Fruit fly (Drosophila melanogaster) whole organism, prepupa: ENCODE results near the gene CtsF.

Source experiments
- Blimp-1 ChIP-seq: fragments of 200-800 bp; sonication (Bioruptor generic); optimal IDR thresholded peaks from 3 replicates; lab custom pipeline; 2017; ENCODE audit warnings: missing biosample characterization, missing genetic modification characterization, mild to moderate bottlenecking, moderate library complexity, missing genetic modification reagents
- CG11294 ChIP-seq: fragments of 200-800 bp; sonication (Bioruptor generic); IDR thresholded peaks from 2 replicates; pipeline ENCODE4 v1.3.6; 2022; ENCODE audit warnings: missing biosample characterization, missing genetic modification characterization
- CG11762 ChIP-seq: fragments of 200-800 bp; sonication (Bioruptor generic); optimal IDR thresholded peaks from 3 replicates; lab custom pipeline; 2016; ENCODE audit warnings: missing biosample characterization, missing genetic modification characterization; ENCODE audit not compliant: insufficient read depth
- CG11902 ChIP-seq: fragments of 200-800 bp; sonication (Bioruptor generic); optimal IDR thresholded peaks from 3 replicates; lab custom pipeline; 2016; ENCODE audit warnings: missing biosample characterization, missing genetic modification characterization
- CG15336 ChIP-seq: fragments of 200-800 bp; sonication (Bioruptor generic); IDR thresholded peaks from 2 replicates; pipeline ENCODE4 v1.3.6; 2022; ENCODE audit warnings: missing biosample characterization, missing genetic modification characterization
- CG1621 ChIP-seq: fragments of 200-800 bp; sonication (Bioruptor generic); optimal IDR thresholded peaks from 3 replicates; lab custom pipeline; 2018; ENCODE audit warnings: missing biosample characterization, mild to moderate bottlenecking, missing genetic modification characterization
- CG16779 ChIP-seq: fragments of 200-800 bp; sonication (Bioruptor generic); optimal IDR thresholded peaks from 3 replicates; lab custom pipeline; 2017; ENCODE audit warnings: missing biosample characterization, mild to moderate bottlenecking, missing genetic modification characterization
- CG3032 ChIP-seq: fragments of 200-800 bp; optimal IDR thresholded peaks from 2 replicates; lab custom pipeline; 2019; ENCODE audit warnings: missing biosample characterization, mild to moderate bottlenecking, missing genetic modification characterization, moderate library complexity
- CG31627 ChIP-seq: fragments of 200-800 bp; sonication (Bioruptor generic); optimal IDR thresholded peaks from 3 replicates; lab custom pipeline; 2016; ENCODE audit warnings: missing biosample characterization, missing genetic modification characterization
- CG34406 ChIP-seq: fragments of 200-800 bp; sonication (Bioruptor generic); optimal IDR thresholded peaks from 3 replicates; lab custom pipeline; 2016; ENCODE audit warnings: missing biosample characterization, missing genetic modification characterization
- CG3919 ChIP-seq: fragments of 200-800 bp; sonication (Bioruptor generic); optimal IDR thresholded peaks from 3 replicates; lab custom pipeline; 2016; ENCODE audit warnings: missing biosample characterization, missing genetic modification characterization
- CG4318 ChIP-seq: fragments of 200-800 bp; sonication (Bioruptor generic); optimal IDR thresholded peaks from 3 replicates; lab custom pipeline; 2017; ENCODE audit warnings: missing biosample characterization, mild to moderate bottlenecking, missing genetic modification characterization
- CG6163 ChIP-seq: fragments of 200-800 bp; sonication (Bioruptor generic); IDR thresholded peaks from 3 replicates; pipeline ENCODE4 v1.3.6; 2022; ENCODE audit warnings: missing biosample characterization, missing genetic modification characterization
- CG6276 ChIP-seq: fragments of 200-800 bp; sonication (Bioruptor generic); optimal IDR thresholded peaks from 2 replicates; lab custom pipeline; 2017; ENCODE audit warnings: missing biosample characterization, mild to moderate bottlenecking, missing genetic modification characterization
- CG6792 ChIP-seq: fragments of 200-800 bp; sonication (Bioruptor generic); optimal IDR thresholded peaks from 3 replicates; lab custom pipeline; 2016; ENCODE audit warnings: missing biosample characterization, missing genetic modification characterization
- CG6808 ChIP-seq: fragments of 200-800 bp; sonication (Bioruptor generic); optimal IDR thresholded peaks from 3 replicates; lab custom pipeline; 2017; ENCODE audit warnings: missing biosample characterization, missing genetic modification characterization, mild to moderate bottlenecking, moderate library complexity, missing genetic modification reagents
- CG6854 ChIP-seq: fragments of 200-800 bp; sonication (Bioruptor generic); optimal IDR thresholded peaks from 2 replicates; lab custom pipeline; 2017; ENCODE audit warnings: missing biosample characterization, mild to moderate bottlenecking, missing genetic modification characterization
- CG7368 ChIP-seq: fragments of 200-800 bp; sonication (Bioruptor generic); optimal IDR thresholded peaks from 3 replicates; lab custom pipeline; 2016; ENCODE audit warnings: missing biosample characterization, missing genetic modification characterization
- CG8119 ChIP-seq: fragments of 200-800 bp; sonication (Bioruptor generic); IDR thresholded peaks from 3 replicates; pipeline ENCODE4 v1.3.6; 2022; ENCODE audit warnings: missing biosample characterization, missing genetic modification characterization
- CG8632 ChIP-seq: fragments of 200-800 bp; sonication (Bioruptor generic); optimal IDR thresholded peaks from 3 replicates; lab custom pipeline; 2016; ENCODE audit warnings: missing biosample characterization, missing genetic modification characterization
- Eip78C ChIP-seq: fragments of 200-800 bp; sonication (Bioruptor generic); peaks from one replicate; lab custom pipeline; 2016; ENCODE audit warnings: missing biosample characterization, missing genetic modification characterization
- Eip93F ChIP-seq: fragments of 200-800 bp; sonication (Bioruptor generic); optimal IDR thresholded peaks from 2 replicates; lab custom pipeline; 2016; ENCODE audit warnings: missing biosample characterization, mild to moderate bottlenecking, missing genetic modification characterization
- Ets21C ChIP-seq: fragments of 200-800 bp; sonication (Bioruptor generic); optimal IDR thresholded peaks from 3 replicates; lab custom pipeline; 2016; ENCODE audit warnings: missing biosample characterization, missing genetic modification characterization
- Ets96B ChIP-seq: fragments of 200-800 bp; optimal IDR thresholded peaks from 2 replicates; lab custom pipeline; 2019; ENCODE audit warnings: missing biosample characterization, mild to moderate bottlenecking, missing genetic modification characterization, moderate library complexity
- Gug ChIP-seq: fragments of 200-800 bp; sonication (Bioruptor generic); IDR thresholded peaks from 2 replicates; pipeline ENCODE4 v1.3.6; 2022; ENCODE audit warnings: missing biosample characterization, missing genetic modification characterization
- Hr38 ChIP-seq: sonication (Bioruptor generic); optimal IDR thresholded peaks from 2 replicates; lab custom pipeline; 2016; ENCODE audit warnings: missing biosample characterization, missing genetic modification characterization
- Hr39 ChIP-seq: fragments of 200-800 bp; sonication (Bioruptor generic); optimal IDR thresholded peaks from 2 replicates; lab custom pipeline; 2016; ENCODE audit warnings: missing biosample characterization, missing genetic modification characterization
- Lpt ChIP-seq: fragments of 200-800 bp; sonication (Bioruptor generic); optimal IDR thresholded peaks from 3 replicates; lab custom pipeline; 2016; ENCODE audit warnings: missing biosample characterization, missing genetic modification characterization
- Met ChIP-seq: fragments of 200-800 bp; sonication (Bioruptor generic); optimal IDR thresholded peaks from 3 replicates; lab custom pipeline; 2016; ENCODE audit warnings: missing biosample characterization, missing genetic modification characterization
- OdsH ChIP-seq: fragments of 200-800 bp; sonication (Bioruptor generic); optimal IDR thresholded peaks from 3 replicates; lab custom pipeline; 2016; ENCODE audit warnings: missing biosample characterization, missing genetic modification characterization
- Sox15 ChIP-seq: fragments of 200-800 bp; sonication (Bioruptor generic); optimal IDR thresholded peaks from 3 replicates; lab custom pipeline; 2016; ENCODE audit warnings: missing biosample characterization, missing genetic modification characterization
- achi ChIP-seq: fragments of 200-800 bp; sonication (Bioruptor generic); optimal IDR thresholded peaks from 3 replicates; lab custom pipeline; 2016; ENCODE audit warnings: missing biosample characterization, missing genetic modification characterization
- acj6 ChIP-seq: fragments of 200-800 bp; sonication (Bioruptor generic); optimal IDR thresholded peaks from 3 replicates; lab custom pipeline; 2016; ENCODE audit warnings: missing biosample characterization, missing genetic modification characterization
- cyc ChIP-seq: fragments of 200-800 bp; sonication (Bioruptor generic); optimal IDR thresholded peaks from 3 replicates; lab custom pipeline; 2016; ENCODE audit warnings: missing biosample characterization, missing genetic modification characterization
- dsx ChIP-seq: fragments of 200-800 bp; optimal IDR thresholded peaks from 3 replicates; lab custom pipeline; 2019; ENCODE audit warnings: missing biosample characterization, mild to moderate bottlenecking, missing genetic modification characterization, moderate library complexity; ENCODE audit not compliant: poor library complexity, severe bottlenecking
- eg ChIP-seq: fragments of 200-800 bp; sonication (Bioruptor generic); IDR thresholded peaks from 3 replicates; pipeline ENCODE4 v1.3.6; 2022; ENCODE audit warnings: missing biosample characterization, missing genetic modification characterization
- fd85E ChIP-seq: fragments of 200-800 bp; sonication (Bioruptor generic); optimal IDR thresholded peaks from 3 replicates; lab custom pipeline; 2016; ENCODE audit warnings: missing biosample characterization, missing genetic modification characterization
- fkh ChIP-seq: fragments of 200-800 bp; sonication (Bioruptor generic); optimal IDR thresholded peaks from 3 replicates; lab custom pipeline; 2017; ENCODE audit warnings: missing biosample characterization, mild to moderate bottlenecking, missing genetic modification characterization, moderate library complexity
- lz ChIP-seq: fragments of 200-800 bp; sonication (Bioruptor generic); optimal IDR thresholded peaks from 3 replicates; lab custom pipeline; 2016; ENCODE audit warnings: missing biosample characterization, missing genetic modification characterization
- net ChIP-seq: fragments of 200-800 bp; sonication (Bioruptor generic); optimal IDR thresholded peaks from 3 replicates; lab custom pipeline; 2016; ENCODE audit warnings: missing biosample characterization, missing genetic modification characterization
- spab ChIP-seq: fragments of 200-800 bp; sonication (Bioruptor generic); optimal IDR thresholded peaks from 2 replicates; lab custom pipeline; 2017; ENCODE audit warnings: missing biosample characterization, mild to moderate bottlenecking, missing genetic modification characterization, missing genetic modification reagents
- topi ChIP-seq: fragments of 200-800 bp; sonication (Bioruptor generic); optimal IDR thresholded peaks from 3 replicates; lab custom pipeline; 2016; ENCODE audit warnings: missing biosample characterization, missing genetic modification characterization

Gene CtsF

dm6 chr3R:5270806-5271205, 19.3 kb upstream of the CtsF start (continued):
- no peak for TF ChIP-seq achi (GFP tag; lab: Kevin White, UChicago)
- TF ChIP-seq CG8119 (GFP tag; lab: Robert Waterston, UW): no peak
- TF ChIP-seq CG11294 (GFP tag; lab: Robert Waterston, UW): no peak
- no peak for TF ChIP-seq spab (GFP tag; lab: Kevin White, UChicago)
- TF ChIP-seq Hr39 (GFP tag; lab: Kevin White, UChicago): no peak
- TF ChIP-seq CG34406 (GFP tag; lab: Kevin White, UChicago): no peak
- peak; percentile 45; the same call in 1 of the 2 replicates for TF ChIP-seq CG15336 (GFP tag; lab: Robert Waterston, UW)
- no peak for TF ChIP-seq topi (GFP tag; lab: Kevin White, UChicago)
- TF ChIP-seq CG16779: no peak
- no peak for TF ChIP-seq Gug (GFP tag; lab: Robert Waterston, UW)
- TF ChIP-seq Ets96B: peak; percentile 30
- peak; percentile 30 for TF ChIP-seq CG6792 (GFP tag; lab: Kevin White, UChicago)
- TF ChIP-seq CG6808 (GFP tag; lab: Kevin White, UChicago): peak; percentile 48
- TF ChIP-seq cyc (GFP tag; lab: Kevin White, UChicago): peak; percentile 10
- no peak for TF ChIP-seq CG7368 (GFP tag; lab: Kevin White, UChicago)
- no peak for TF ChIP-seq fd85E (GFP tag; lab: Kevin White, UChicago)
- TF ChIP-seq CG4318: no peak
- TF ChIP-seq CG11762 (GFP tag; lab: Kevin White, UChicago): peak; percentile 14
- TF ChIP-seq CG11902 (GFP tag; lab: Kevin White, UChicago): no peak
- no peak for TF ChIP-seq Hr38 (GFP tag; lab: Kevin White, UChicago)
- TF ChIP-seq CG1621 (tag; lab: Kevin White, UChicago): no peak

- no peak for TF ChIP-seq CG31627
- TF ChIP-seq CG4318: no peak
- TF ChIP-seq Eip78C (GFP tag; lab: Kevin White, UChicago): peak; percentile 43
- TF ChIP-seq Eip93F (GFP tag; lab: Kevin White, UChicago): no peak
- TF ChIP-seq eg: no peak
Observed at dm6 chr3R:5268495-5268894, 16.9 kb upstream of the CtsF start.

DNA sequence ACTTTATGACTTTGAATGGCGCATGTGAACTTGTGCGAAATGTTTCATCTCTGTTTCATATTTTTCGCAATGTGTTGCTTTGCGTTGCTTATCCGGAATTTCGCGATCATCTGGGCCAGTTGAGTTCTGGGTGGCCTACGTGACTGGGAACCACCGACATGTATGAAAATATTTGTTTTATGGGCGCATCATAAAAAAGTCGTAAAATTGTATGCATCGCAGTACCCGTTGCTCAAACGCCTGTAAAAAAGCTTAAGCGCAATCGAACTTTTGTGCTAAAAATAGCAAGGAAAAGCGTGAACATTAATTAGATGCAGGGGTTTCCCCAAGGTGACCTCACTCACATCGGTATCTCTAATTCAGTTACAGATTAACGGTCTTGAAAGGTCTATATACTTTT, 14.7 kb upstream of the CtsF start:
- TF ChIP-seq Sox15 (GFP tag; lab: Kevin White, UChicago) (no peak), Hr38 (GFP tag; lab: Kevin White, UChicago) (no peak), CG8119 (GFP tag; lab: Robert Waterston, UW) (no peak), Lpt (no peak), CG3032 (tag; lab: Kevin White, UChicago) (no peak), Gug (GFP tag; lab: Robert Waterston, UW) (no peak), cyc (GFP tag; lab: Kevin White, UChicago) (no peak), Ets96B (no peak), CG3919 (no peak)
- TF ChIP-seq, all 60 proteins: peak for 0

DNA sequence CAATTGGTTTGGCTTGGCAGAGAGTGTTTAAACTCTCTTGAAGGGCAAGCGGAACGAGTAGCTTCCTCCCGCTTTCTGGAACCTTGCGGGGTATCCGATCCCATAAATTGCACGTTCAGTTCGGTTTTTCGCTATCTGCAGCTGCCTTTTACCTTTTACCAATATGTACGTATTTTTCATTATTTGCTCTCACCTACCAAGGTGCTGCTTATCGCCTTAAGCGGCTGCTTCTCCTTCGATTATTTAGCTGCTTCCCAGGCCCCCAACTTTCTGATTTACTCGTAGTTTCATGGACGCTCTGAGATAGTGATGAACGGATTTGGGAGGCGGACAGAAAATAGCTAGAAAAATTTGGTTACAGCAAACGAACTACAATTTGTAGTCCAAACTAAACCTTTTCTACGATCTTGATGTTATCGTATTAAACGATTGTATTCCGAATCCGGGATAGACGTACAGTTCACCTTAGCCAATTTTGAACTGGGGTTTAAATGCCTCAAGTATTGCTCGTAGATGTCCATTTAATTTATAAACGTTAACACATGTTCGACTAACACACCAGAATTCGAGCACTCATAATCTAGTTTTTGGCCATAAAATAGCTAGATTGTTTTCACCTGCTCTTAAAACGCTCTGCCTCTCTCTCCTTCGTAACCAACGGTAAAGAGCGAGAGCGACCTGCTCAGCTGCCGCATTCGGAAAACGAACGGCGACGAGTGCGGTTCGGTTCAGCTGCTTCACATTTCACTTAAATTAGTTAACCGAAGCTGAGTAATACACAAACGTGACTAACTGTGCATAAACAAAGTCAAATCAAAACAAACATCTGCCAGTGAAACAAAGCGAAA, 12.9 kb upstream of the CtsF start:
- TF ChIP-seq CG34406 (GFP tag; lab: Kevin White, UChicago): peak; percentile 55
- TF ChIP-seq dsx: peak; percentile 10
- TF ChIP-seq net: no peak
- peak; percentile 12 for TF ChIP-seq CG4318
- peak; percentile 43 for TF ChIP-seq acj6 (GFP tag; lab: Kevin White, UChicago)
- TF ChIP-seq spab (GFP tag; lab: Kevin White, UChicago): peak; percentile 43
- TF ChIP-seq OdsH: peak; percentile 47
- TF ChIP-seq CG7368 (GFP tag; lab: Kevin White, UChicago): peak; percentile 11
- TF ChIP-seq CG6808 (GFP tag; lab: Kevin White, UChicago): peak; percentile 60
- peak; percentile 55 for TF ChIP-seq Met (GFP tag; lab: Kevin White, UChicago)
- TF ChIP-seq lz (GFP tag; lab: Kevin White, UChicago): peak; percentile 49
- no peak for TF ChIP-seq CG3919
- peak; percentile 44 for TF ChIP-seq Ets21C (GFP tag; lab: Kevin White, UChicago)
- TF ChIP-seq fkh (GFP tag; lab: Kevin White, UChicago): peak; percentile 56
- peak; percentile 4 for TF ChIP-seq Sox15 (GFP tag; lab: Kevin White, UChicago)
- peak; percentile 53 for TF ChIP-seq Ets96B
- TF ChIP-seq CG6854: peak; percentile 3
- peak; percentile 13 for TF ChIP-seq cyc (GFP tag; lab: Kevin White, UChicago)
- TF ChIP-seq Blimp-1 (GFP tag; lab: Kevin White, UChicago): peak; percentile 10
- peak; percentile 1 for TF ChIP-seq CG8632 (GFP tag; lab: Kevin White, UChicago)
- no peak for TF ChIP-seq CG11294 (GFP tag; lab: Robert Waterston, UW)
- no peak for TF ChIP-seq CG8119 (GFP tag; lab: Robert Waterston, UW)
- no peak for TF ChIP-seq CG6163
- TF ChIP-seq CG6276 (GFP tag; lab: Kevin White, UChicago): peak; percentile 62
- no peak for TF ChIP-seq CG15336 (GFP tag; lab: Robert Waterston, UW)
- peak; percentile 58 for TF ChIP-seq topi (GFP tag; lab: Kevin White, UChicago)
- TF ChIP-seq CG1621 (tag; lab: Kevin White, UChicago): peak; percentile 33
